Worm (Caenorhabditis elegans) whole organism, L1 larva: ENCODE measurements around the gene faah-1.
A peak's percentile ranks its signal among the peaks of the same experiment; 100 is the strongest.

Experiments
- C16A3.4 ChIP-seq: fragments of 150-350 bp; optimal IDR thresholded peaks from 2 replicates; lab custom pipeline; 2014; ENCODE audit warnings: missing biosample characterization, missing genetic modification characterization
- C34B4.2 ChIP-seq: sonication (generic microtip); optimal IDR thresholded peaks from 2 replicates; lab custom pipeline; 2017; ENCODE audit warnings: mild to moderate bottlenecking, missing genetic modification characterization, missing compliant biosample characterization
- aly-2 ChIP-seq: fragments of 150-350 bp; optimal IDR thresholded peaks from 2 replicates; lab custom pipeline; 2014; ENCODE audit warnings: missing biosample characterization, missing genetic modification characterization
- blmp-1 ChIP-seq: fragments of 150-350 bp; optimal IDR thresholded peaks from 2 replicates; lab custom pipeline; 2014; ENCODE audit warnings: missing biosample characterization, missing genetic modification characterization
- ceh-82 ChIP-seq, 3 experiments: fragments of 150-350 bp in 1 of 3; sonication (generic microtip) in 2 of 3; optimal IDR thresholded peaks; 2 replicates each; lab custom pipeline; 2014 to 2017; ENCODE audit warnings: missing biosample characterization in 3 of 3, missing genetic modification characterization in 3 of 3
- ces-1 ChIP-seq: fragments of 150-350 bp; optimal IDR thresholded peaks from 2 replicates; lab custom pipeline; 2014; ENCODE audit warnings: missing biosample characterization, missing genetic modification reagents, missing genetic modification characterization
- efl-3 ChIP-seq: fragments of 200-800 bp; sonication (Bioruptor generic); optimal IDR thresholded peaks from 2 replicates; lab custom pipeline; 2018; ENCODE audit warnings: mild to moderate bottlenecking, missing genetic modification characterization, missing compliant biosample characterization
- elt-2 ChIP-seq: sonication (generic microtip); optimal IDR thresholded peaks from 2 replicates; lab custom pipeline; 2016; ENCODE audit warnings: missing genetic modification characterization, mild to moderate bottlenecking, inconsistent platforms, missing compliant biosample characterization, missing genetic modification reagents
- ets-5 ChIP-seq: fragments of 200-800 bp; sonication (Bioruptor generic); IDR thresholded peaks from 2 replicates; pipeline ENCODE4 v1.3.6; 2022; ENCODE audit warnings: missing genetic modification characterization, missing compliant biosample characterization
- fkh-4 ChIP-seq: sonication (generic microtip); optimal IDR thresholded peaks from 2 replicates; lab custom pipeline; 2016; ENCODE audit warnings: missing compliant biosample characterization, missing genetic modification characterization, borderline replicate concordance
- fkh-8 ChIP-seq: sonication (generic microtip); optimal IDR thresholded peaks from 2 replicates; lab custom pipeline; 2016; ENCODE audit warnings: mild to moderate bottlenecking, missing genetic modification characterization, missing compliant biosample characterization
- fos-1 ChIP-seq: fragments of 150-350 bp; optimal IDR thresholded peaks from 2 replicates; lab custom pipeline; 2014; ENCODE audit warnings: missing biosample characterization, missing genetic modification characterization
- grh-1 ChIP-seq: fragments of 200-800 bp; sonication (Bioruptor generic); IDR thresholded peaks from 2 replicates; pipeline ENCODE4 v1.3.6; 2022; ENCODE audit warnings: missing genetic modification reagents, missing genetic modification characterization, missing compliant biosample characterization
- hlh-17 ChIP-seq: fragments of 200-800 bp; sonication (Bioruptor generic); optimal IDR thresholded peaks from 2 replicates; lab custom pipeline; 2018; ENCODE audit warnings: missing genetic modification characterization, mild to moderate bottlenecking, missing compliant biosample characterization, moderate library complexity, borderline replicate concordance
- jun-1 ChIP-seq: fragments of 150-350 bp; optimal IDR thresholded peaks from 2 replicates; lab custom pipeline; 2014; ENCODE audit warnings: missing biosample characterization, missing genetic modification reagents, missing genetic modification characterization
- lin-35 ChIP-seq, 2 experiments: fragments of 150-350 bp; optimal IDR thresholded peaks; 2 replicates each; lab custom pipeline; 2014; ENCODE audit warnings: missing biosample characterization in 2 of 2, missing genetic modification characterization in 2 of 2, missing genetic modification reagents in 2 of 2
- lin-39 ChIP-seq: fragments of 150-350 bp; optimal IDR thresholded peaks from 2 replicates; lab custom pipeline; 2014; ENCODE audit warnings: missing biosample characterization, missing genetic modification reagents, missing genetic modification characterization
- lir-3 ChIP-seq: sonication (generic microtip); optimal IDR thresholded peaks from 2 replicates; lab custom pipeline; 2016; ENCODE audit warnings: mild to moderate bottlenecking, missing genetic modification characterization, moderate library complexity, missing compliant biosample characterization; ENCODE audit not compliant: poor library complexity
- lsy-2 ChIP-seq, 2 experiments: fragments of 150-350 bp; optimal IDR thresholded peaks; 2 replicates each; lab custom pipeline; 2014; ENCODE audit warnings: missing biosample characterization in 2 of 2, missing genetic modification characterization in 2 of 2
- mef-2 ChIP-seq: fragments of 150-350 bp; optimal IDR thresholded peaks from 2 replicates; lab custom pipeline; 2014; ENCODE audit warnings: missing biosample characterization, missing genetic modification characterization
- nhr-11 ChIP-seq: fragments of 150-350 bp; optimal IDR thresholded peaks from 2 replicates; lab custom pipeline; 2014; ENCODE audit warnings: missing biosample characterization, missing genetic modification characterization
- nhr-19 ChIP-seq: fragments of 200-800 bp; sonication (Bioruptor generic); conservative IDR thresholded peaks from 2 replicates; pipeline ENCODE4 v1.3.6; 2022; ENCODE audit warnings: missing genetic modification characterization, missing compliant biosample characterization
- nhr-237 ChIP-seq: fragments of 150-350 bp; optimal IDR thresholded peaks from 2 replicates; lab custom pipeline; 2014; ENCODE audit warnings: missing biosample characterization, missing genetic modification characterization
- nhr-28 ChIP-seq: fragments of 150-350 bp; optimal IDR thresholded peaks from 2 replicates; lab custom pipeline; 2014; ENCODE audit warnings: missing biosample characterization, missing genetic modification characterization
- nhr-47 ChIP-seq: sonication (generic microtip); optimal IDR thresholded peaks from 2 replicates; lab custom pipeline; 2016; ENCODE audit warnings: mild to moderate bottlenecking, missing genetic modification characterization, moderate library complexity, missing compliant biosample characterization
- nhr-71 ChIP-seq: sonication (generic microtip); optimal IDR thresholded peaks from 2 replicates; lab custom pipeline; 2016; ENCODE audit warnings: mild to moderate bottlenecking, missing genetic modification characterization, moderate library complexity, missing compliant biosample characterization
- nhr-77 ChIP-seq: fragments of 150-350 bp; optimal IDR thresholded peaks from 2 replicates; lab custom pipeline; 2014; ENCODE audit warnings: missing biosample characterization, missing genetic modification characterization
- pqm-1 ChIP-seq: sonication (generic microtip); optimal IDR thresholded peaks from 3 replicates; lab custom pipeline; 2017; ENCODE audit warnings: missing biosample characterization, missing genetic modification characterization
- snu-23 ChIP-seq: sonication (generic microtip); optimal IDR thresholded peaks from 2 replicates; lab custom pipeline; 2016; ENCODE audit warnings: missing genetic modification characterization, missing compliant biosample characterization
- sup-37 ChIP-seq: fragments of 200-800 bp; sonication (Bioruptor generic); optimal IDR thresholded peaks from 2 replicates; lab custom pipeline; 2018; ENCODE audit warnings: mild to moderate bottlenecking, missing genetic modification characterization, missing compliant biosample characterization
- swsn-7 ChIP-seq: sonication (generic microtip); optimal IDR thresholded peaks from 2 replicates; lab custom pipeline; 2016; ENCODE audit warnings: missing genetic modification characterization, missing compliant biosample characterization
- tbx-2 ChIP-seq: sonication (generic microtip); optimal IDR thresholded peaks from 2 replicates; lab custom pipeline; 2016; ENCODE audit warnings: missing genetic modification characterization, missing compliant biosample characterization
- tlp-1 ChIP-seq: fragments of 150-350 bp; optimal IDR thresholded peaks from 2 replicates; lab custom pipeline; 2014; ENCODE audit warnings: missing biosample characterization, missing genetic modification characterization
- unc-62 ChIP-seq: fragments of 150-350 bp; optimal IDR thresholded peaks from 2 replicates; lab custom pipeline; 2014; ENCODE audit warnings: missing biosample characterization, missing genetic modification reagents, missing genetic modification characterization
- unc-86 ChIP-seq: sonication (generic microtip); optimal IDR thresholded peaks from 2 replicates; lab custom pipeline; 2016; ENCODE audit warnings: missing genetic modification characterization, missing compliant biosample characterization
- unc-98 ChIP-seq: fragments of 200-800 bp; sonication (Bioruptor generic); IDR thresholded peaks from 2 replicates; pipeline ENCODE4 v1.3.6; 2022; ENCODE audit warnings: missing genetic modification characterization, missing compliant biosample characterization
- vab-15 ChIP-seq: sonication (generic microtip); optimal IDR thresholded peaks from 2 replicates; lab custom pipeline; 2017; ENCODE audit warnings: missing genotype, mild to moderate bottlenecking, missing genetic modification characterization, missing compliant biosample characterization
- xbp-1 ChIP-seq: sonication (generic microtip); optimal IDR thresholded peaks from 2 replicates; lab custom pipeline; 2016; ENCODE audit warnings: missing genetic modification characterization, missing compliant biosample characterization
- ztf-4 ChIP-seq: fragments of 150-350 bp; optimal IDR thresholded peaks from 2 replicates; lab custom pipeline; 2014; ENCODE audit warnings: missing biosample characterization, missing genetic modification characterization

faah-1 gene

ce11 chrIV:8157161-8157560, 2.0 kb upstream of the faah-1 start, which contains the start of gene B0218.5:
TSS of gene B0218.5 (minus strand) at chrIV:8157261.
- TF ChIP-seq blmp-1 (tag; lab: Kevin White, UChicago) (no peak), aly-2 (no peak), xbp-1 (no peak), fkh-4 (tag; lab: Kevin White, UChicago) (no peak), snu-23 (no peak), efl-3 (GFP tag; lab: Kevin White, UChicago) (no peak), ceh-82 (tag; optimal IDR thresholded peaks at IDR 0.05; lab: Kevin White, UChicago) (no peak), unc-98 (GFP tag; lab: Robert Waterston, UW) (no peak), hlh-17 (GFP tag; lab: Kevin White, UChicago) (no peak), nhr-71 (tag; lab: Kevin White, UChicago) (no peak), nhr-19 (GFP tag; lab: Robert Waterston, UW) (no peak), nhr-28 (tag; lab: Kevin White, UChicago) (no peak), nhr-11 (no peak)

- no peak for TF ChIP-seq unc-86
- peak; percentile 61 for TF ChIP-seq elt-2 (tag; lab: Kevin White, UChicago)
- TF ChIP-seq ztf-4 (tag; lab: Kevin White, UChicago), result no peak
- no peak for TF ChIP-seq nhr-237 (tag; lab: Kevin White, UChicago)
- TF ChIP-seq lin-39 (tag; lab: Kevin White, UChicago), result no peak
- no peak for TF ChIP-seq blmp-1 (tag; lab: Kevin White, UChicago)
- no peak for TF ChIP-seq unc-62 (GFP tag; lab: Kevin White, UChicago)
Measured at ce11 chrIV:8159995-8160394, 808 bp downstream of the faah-1 start.

ce11 chrIV:8161774-8162173, 2.6 kb downstream of the faah-1 start:
- peak; percentile 9 for TF ChIP-seq tlp-1
- TF ChIP-seq C34B4.2 (tag; lab: Kevin White, UChicago), result no peak
- no peak for TF ChIP-seq swsn-7
- peak; percentile 37 for TF ChIP-seq elt-2 (tag; lab: Kevin White, UChicago)

- TF ChIP-seq lin-35 (GFP tag; optimal IDR thresholded peaks at IDR 0.05; lab: Kevin White, UChicago) (no peak), C16A3.4 (tag; lab: Kevin White, UChicago) (no peak), fkh-4 (tag; lab: Kevin White, UChicago) (no peak), elt-2 (tag; lab: Kevin White, UChicago) (peak; percentile 92), unc-86 (no peak), fkh-8 (tag; lab: Kevin White, UChicago) (no peak)
Measured at ce11 chrIV:8163687-8164086, 4.5 kb downstream of the faah-1 start, which contains the start of gene clec-51. TSS of gene clec-51 (minus strand) at chrIV:8163800.

DNA sequence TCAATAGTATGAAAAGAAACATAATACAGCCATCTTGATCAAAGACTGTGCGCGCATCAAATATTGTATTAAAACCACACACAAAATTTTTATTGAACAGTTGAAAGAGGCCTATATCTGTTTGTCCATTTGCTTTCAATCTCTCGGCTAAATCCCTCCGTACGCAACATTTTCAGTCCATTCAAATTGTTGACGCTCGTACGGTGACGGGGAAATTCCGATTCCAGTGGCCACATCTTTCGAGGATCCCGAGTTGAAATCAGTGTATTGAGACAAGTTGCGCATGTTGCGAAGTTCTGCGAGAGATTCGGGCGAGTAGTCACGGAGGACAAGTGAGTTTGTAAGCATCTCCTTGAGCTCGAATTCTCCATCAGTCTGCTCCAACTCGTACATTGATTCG, 5.3 kb downstream of the faah-1 start:
- TF ChIP-seq lir-3 (tag; lab: Kevin White, UChicago) (no peak), fkh-4 (tag; lab: Kevin White, UChicago) (no peak), nhr-28 (tag; lab: Kevin White, UChicago) (no peak), tbx-2 (tag; lab: Kevin White, UChicago) (no peak), fos-1 (tag; lab: Kevin White, UChicago) (no peak), nhr-237 (tag; lab: Kevin White, UChicago) (no peak), grh-1 (no peak), nhr-77 (tag; lab: Kevin White, UChicago) (no peak), lsy-2 (tag; optimal IDR thresholded peaks at IDR 0.05; lab: Kevin White, UChicago) (no peak), pqm-1 (tag; lab: Kevin White, UChicago) (no peak), nhr-19 (GFP tag; lab: Robert Waterston, UW) (no peak)
- TF ChIP-seq, all 84 proteins: peak for 0

DNA sequence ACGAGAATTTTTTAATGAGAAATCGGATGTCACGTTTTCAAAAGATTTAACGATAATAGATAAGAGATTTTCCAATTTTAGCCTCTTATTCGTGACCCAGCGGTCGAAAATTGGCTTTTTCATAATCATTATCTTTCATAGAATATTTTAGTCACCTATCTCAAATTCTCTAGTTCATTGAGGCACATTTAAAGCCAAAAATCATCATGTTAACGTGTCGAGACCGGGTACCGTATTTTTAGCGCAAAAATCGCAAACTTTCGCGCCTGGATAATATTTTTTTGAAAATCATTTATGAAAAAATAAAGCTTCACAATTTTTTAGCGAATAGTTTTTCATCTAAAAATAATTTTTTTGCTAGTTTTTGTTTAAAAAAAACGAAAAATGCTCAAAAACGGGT, 6.8 kb downstream of the faah-1 start, which contains the start of gene B0218.7:
TSS of gene B0218.7 (minus strand) at position 101 of the 400 bp plus-strand sequence.
- TF ChIP-seq jun-1 (tag; lab: Kevin White, UChicago) (no peak), ces-1 (GFP tag; lab: Kevin White, UChicago) (no peak), nhr-47 (no peak), nhr-11 (no peak), sup-37 (no peak), nhr-77 (tag; lab: Kevin White, UChicago) (no peak), grh-1 (no peak), vab-15 (tag; lab: Kevin White, UChicago) (no peak), ets-5 (GFP tag; lab: Robert Waterston, UW) (no peak), mef-2 (tag; lab: Kevin White, UChicago) (no peak)
